Worm (Caenorhabditis elegans) whole organism, L4/young adult: ENCODE results near the gene W09H1.4.

Experiments used
- W03F9.2 ChIP-seq: fragments of 150-350 bp; optimal IDR thresholded peaks from 2 replicates; lab custom pipeline; 2014; ENCODE audit warnings: missing biosample characterization, missing genetic modification characterization
- dao-5 ChIP-seq: sonication (generic microtip); optimal IDR thresholded peaks from 2 replicates; lab custom pipeline; 2016; ENCODE audit warnings: missing genotype, missing genetic modification characterization, moderate library complexity, missing compliant biosample characterization

ce11 chrII:13181465-13181864 is 1.9 kb upstream of the W09H1.4 start, which contains the start of gene W09H1.1:
- TF ChIP-seq W03F9.2 (tag; lab: Kevin White, UChicago) (no peak), dao-5 (tag; lab: Kevin White, UChicago) (no peak)
